Fruit fly (Drosophila melanogaster) whole organism, embryonic: ENCODE measurements around the gene temp.
A peak's percentile ranks its signal among the peaks of the same experiment; 100 is the strongest.

Experiments used
- ATbp ChIP-seq: fragments of 200-800 bp; sonication (Bioruptor generic); optimal IDR thresholded peaks from 2 replicates; lab custom pipeline; 2017; ENCODE audit warnings: missing biosample characterization, mild to moderate bottlenecking, missing genetic modification characterization, missing genetic modification reagents
- Bdp1 ChIP-seq: fragments of 200-800 bp; sonication (Bioruptor generic); optimal IDR thresholded peaks from 3 replicates; lab custom pipeline; 2016; ENCODE audit warnings: missing biosample characterization, missing genetic modification characterization
- CG10543 ChIP-seq: fragments of 200-800 bp; sonication (Bioruptor generic); optimal IDR thresholded peaks from 3 replicates; lab custom pipeline; 2017; ENCODE audit warnings: missing biosample characterization, mild to moderate bottlenecking, missing genetic modification characterization, moderate library complexity
- CG12299 ChIP-seq: fragments of 200-800 bp; sonication (Bioruptor generic); optimal IDR thresholded peaks from 2 replicates; lab custom pipeline; 2018; ENCODE audit warnings: missing biosample characterization, mild to moderate bottlenecking, missing genetic modification characterization
- CG1233 ChIP-seq: fragments of 200-800 bp; sonication (Bioruptor generic); optimal IDR thresholded peaks from 4 replicates; lab custom pipeline; 2018; ENCODE audit warnings: missing biosample characterization, mild to moderate bottlenecking, missing genetic modification characterization
- CG12942 ChIP-seq: fragments of 200-800 bp; sonication (Bioruptor generic); optimal IDR thresholded peaks from 3 replicates; lab custom pipeline; 2016; ENCODE audit warnings: missing biosample characterization, missing genetic modification characterization
- CG13775 ChIP-seq: fragments of 200-800 bp; sonication (Bioruptor generic); optimal IDR thresholded peaks from 3 replicates; lab custom pipeline; 2017; ENCODE audit warnings: missing biosample characterization, mild to moderate bottlenecking, missing genetic modification characterization
- CG17186 ChIP-seq: fragments of 200-800 bp; sonication (Bioruptor generic); optimal IDR thresholded peaks from 3 replicates; lab custom pipeline; 2017; ENCODE audit warnings: missing biosample characterization, missing genetic modification reagents, missing genetic modification characterization
- CG17359 ChIP-seq: fragments of 200-800 bp; sonication (Bioruptor generic); optimal IDR thresholded peaks from 3 replicates; lab custom pipeline; 2018; ENCODE audit warnings: missing biosample characterization, mild to moderate bottlenecking, missing genetic modification characterization, moderate library complexity
- CG17385 ChIP-seq: fragments of 200-800 bp; sonication (Bioruptor generic); optimal IDR thresholded peaks from 3 replicates; lab custom pipeline; 2018; ENCODE audit warnings: missing biosample characterization, mild to moderate bottlenecking, missing genetic modification characterization
- CG17568 ChIP-seq: fragments of 200-800 bp; sonication (Bioruptor generic); optimal IDR thresholded peaks from 2 replicates; lab custom pipeline; 2018; ENCODE audit warnings: missing biosample characterization, mild to moderate bottlenecking, missing genetic modification characterization, moderate library complexity
- CG18011 ChIP-seq: fragments of 200-800 bp; sonication (Bioruptor generic); optimal IDR thresholded peaks from 2 replicates; lab custom pipeline; 2017; ENCODE audit warnings: missing biosample characterization, missing genetic modification characterization, mild to moderate bottlenecking, moderate library complexity, missing genotype
- CG2199 ChIP-seq: fragments of 200-800 bp; sonication (Bioruptor generic); IDR thresholded peaks from 3 replicates; pipeline ENCODE4 v1.3.6; 2022; ENCODE audit warnings: missing biosample characterization, missing genetic modification characterization
- CG2202 ChIP-seq: fragments of 200-800 bp; sonication (Bioruptor generic); optimal IDR thresholded peaks from 2 replicates; lab custom pipeline; 2018; ENCODE audit warnings: missing biosample characterization, mild to moderate bottlenecking, missing genetic modification characterization
- CG30431 ChIP-seq: fragments of 200-800 bp; sonication (Bioruptor generic); optimal IDR thresholded peaks from 2 replicates; lab custom pipeline; 2017; ENCODE audit warnings: missing biosample characterization, missing genetic modification characterization
- CG3838 ChIP-seq: fragments of 200-800 bp; sonication (Bioruptor generic); optimal IDR thresholded peaks from 3 replicates; lab custom pipeline; 2016; ENCODE audit warnings: missing biosample characterization, missing genetic modification characterization
- CG4854 ChIP-seq: fragments of 200-800 bp; sonication (Bioruptor generic); optimal IDR thresholded peaks from 2 replicates; lab custom pipeline; 2016; ENCODE audit warnings: missing biosample characterization, missing genetic modification characterization, inconsistent platforms
- CG6689 ChIP-seq: fragments of 200-800 bp; sonication (Bioruptor generic); IDR thresholded peaks from 2 replicates; pipeline ENCODE4 v1.3.6; 2022; ENCODE audit warnings: missing biosample characterization, missing genetic modification characterization
- CG6813 ChIP-seq: fragments of 200-800 bp; sonication (Bioruptor generic); optimal IDR thresholded peaks from 2 replicates; lab custom pipeline; 2017; ENCODE audit warnings: missing biosample characterization, missing genetic modification characterization, mild to moderate bottlenecking, moderate library complexity, missing genetic modification reagents
- CG8290 ChIP-seq, 3 experiments: fragments of 200-800 bp; sonication (Bioruptor generic); optimal IDR thresholded peaks; 2 replicates each; lab custom pipeline; 2016 to 2019; ENCODE audit warnings: missing biosample characterization in 3 of 3, missing genetic modification characterization in 3 of 3, mild to moderate bottlenecking in 2 of 3, moderate library complexity in 1 of 3
- CG9609 ChIP-seq: fragments of 200-800 bp; sonication (Bioruptor generic); optimal IDR thresholded peaks from 3 replicates; lab custom pipeline; 2016; ENCODE audit warnings: missing biosample characterization, missing genetic modification characterization
- CHES-1-like ChIP-seq: fragments of 200-800 bp; sonication (Bioruptor generic); optimal IDR thresholded peaks from 2 replicates; lab custom pipeline; 2016; ENCODE audit warnings: missing biosample characterization, missing genetic modification characterization
- HLH54F ChIP-seq: fragments of 200-800 bp; sonication (Bioruptor generic); optimal IDR thresholded peaks from 3 replicates; lab custom pipeline; 2016; ENCODE audit warnings: missing biosample characterization, missing genetic modification characterization
- Hey ChIP-seq: fragments of 200-800 bp; sonication (Bioruptor generic); optimal IDR thresholded peaks from 3 replicates; lab custom pipeline; 2018; ENCODE audit warnings: missing biosample characterization, mild to moderate bottlenecking, missing genetic modification characterization
- MTF-1 ChIP-seq: fragments of 200-800 bp; sonication (Bioruptor generic); optimal IDR thresholded peaks from 2 replicates; lab custom pipeline; 2018; ENCODE audit warnings: missing biosample characterization, mild to moderate bottlenecking, missing genetic modification characterization, borderline replicate concordance
- Meics ChIP-seq: fragments of 200-800 bp; sonication (Bioruptor generic); optimal IDR thresholded peaks from 2 replicates; lab custom pipeline; 2017; ENCODE audit warnings: missing biosample characterization, mild to moderate bottlenecking, missing genetic modification characterization
- NC2β ChIP-seq: fragments of 200-800 bp; sonication (Bioruptor generic); optimal IDR thresholded peaks from 2 replicates; lab custom pipeline; 2016; ENCODE audit warnings: missing biosample characterization, missing genetic modification characterization
- NfI ChIP-seq: fragments of 200-800 bp; sonication (Bioruptor generic); optimal IDR thresholded peaks from 3 replicates; lab custom pipeline; 2018; ENCODE audit warnings: missing biosample characterization, mild to moderate bottlenecking, missing genetic modification characterization, moderate library complexity
- Ssrp ChIP-seq: fragments of 200-800 bp; sonication (Bioruptor generic); optimal IDR thresholded peaks from 2 replicates; lab custom pipeline; 2018; ENCODE audit warnings: missing biosample characterization, mild to moderate bottlenecking, missing genetic modification characterization, moderate library complexity
- Tbp ChIP-seq: fragments of >200 bp; optimal IDR thresholded peaks from 2 replicates; lab custom pipeline; 2018; ENCODE audit warnings: missing biosample characterization, missing genetic modification characterization
- Xrp1 ChIP-seq: fragments of 200-800 bp; sonication (Bioruptor generic); IDR thresholded peaks from 2 replicates; pipeline ENCODE4 v1.3.6; 2022; ENCODE audit warnings: missing biosample characterization, missing genetic modification characterization
- YL-1 ChIP-seq: fragments of 200-800 bp; sonication (Bioruptor generic); optimal IDR thresholded peaks from 3 replicates; lab custom pipeline; 2017; ENCODE audit warnings: missing biosample characterization, mild to moderate bottlenecking, missing genetic modification characterization
- ab ChIP-seq: fragments of 200-800 bp; sonication (Bioruptor generic); optimal IDR thresholded peaks from 2 replicates; lab custom pipeline; 2016; ENCODE audit warnings: missing biosample characterization, missing genetic modification characterization
- amos ChIP-seq: fragments of 200-800 bp; sonication (Bioruptor generic); IDR thresholded peaks from 2 replicates; pipeline ENCODE4 v1.3.6; 2022; ENCODE audit warnings: missing biosample characterization, missing genetic modification characterization; ENCODE audit not compliant: partially characterized antibody
- bab2 ChIP-seq: fragments of 200-800 bp; sonication (Bioruptor generic); optimal IDR thresholded peaks from 2 replicates; lab custom pipeline; 2016; ENCODE audit warnings: missing biosample characterization, missing genetic modification characterization
- cad ChIP-seq: fragments of >200 bp; optimal IDR thresholded peaks from 2 replicates; lab custom pipeline; 2017; ENCODE audit warnings: missing biosample characterization, missing genetic modification characterization
- chinmo ChIP-seq: fragments of 200-800 bp; sonication (Bioruptor generic); IDR thresholded peaks from 4 replicates; pipeline ENCODE4 v1.3.6; 2022; ENCODE audit warnings: missing biosample characterization, missing genetic modification characterization; ENCODE audit not compliant: partially characterized antibody
- crol ChIP-seq: fragments of 200-800 bp; sonication (Bioruptor generic); IDR thresholded peaks from 2 replicates; pipeline ENCODE4 v1.3.6; 2022; ENCODE audit warnings: missing biosample characterization, missing genetic modification characterization
- dimm ChIP-seq: fragments of 200-800 bp; sonication (Bioruptor generic); IDR thresholded peaks from 2 replicates; pipeline ENCODE4 v1.3.6; 2022; ENCODE audit warnings: missing biosample characterization, missing genetic modification characterization
- grau ChIP-seq: fragments of 200-800 bp; optimal IDR thresholded peaks from 3 replicates; lab custom pipeline; 2019; ENCODE audit warnings: missing biosample characterization, mild to moderate bottlenecking, missing genetic modification characterization, moderate library complexity
- gro ChIP-seq: fragments of 200-800 bp; sonication (Bioruptor generic); optimal IDR thresholded peaks from 2 replicates; lab custom pipeline; 2016; ENCODE audit warnings: missing biosample characterization, missing genetic modification characterization
- hth ChIP-seq: fragments of >200 bp; optimal IDR thresholded peaks from 2 replicates; lab custom pipeline; 2017; ENCODE audit warnings: inconsistent platforms
- lola ChIP-seq, 3 experiments: fragments of >200 bp in 2 of 3; fragments of 200-800 bp in 1 of 3; sonication (Bioruptor generic) in 1 of 3; optimal IDR thresholded peaks; 2 replicates each; lab custom pipeline; 2017 to 2019; ENCODE audit warnings: missing biosample characterization in 3 of 3, missing genetic modification characterization in 3 of 3, mild to moderate bottlenecking in 1 of 3, moderate library complexity in 1 of 3
- mam ChIP-seq: fragments of 200-800 bp; sonication (Bioruptor generic); optimal IDR thresholded peaks from 3 replicates; lab custom pipeline; 2016; ENCODE audit warnings: missing biosample characterization, missing genetic modification characterization
- nau ChIP-seq: fragments of 200-800 bp; sonication (Bioruptor generic); optimal IDR thresholded peaks from 3 replicates; lab custom pipeline; 2017; ENCODE audit warnings: missing biosample characterization, mild to moderate bottlenecking, missing genetic modification characterization, missing genetic modification reagents
- prd ChIP-seq, 3 experiments: fragments of >200 bp in 2 of 3; fragments of 200-800 bp in 1 of 3; sonication (Bioruptor generic) in 1 of 3; optimal IDR thresholded peaks in 2 of 3; IDR thresholded peaks in 1 of 3; 2 replicates in 2 of 3; 3 replicates in 1 of 3; pipeline versions ENCODE4 v1.3.6 to Lab custom; 2017 to 2022; ENCODE audit warnings: missing biosample characterization in 1 of 3, missing genetic modification characterization in 1 of 3
- sc ChIP-seq, 3 experiments: fragments of >200 bp in 2 of 3; fragments of 200-800 bp in 1 of 3; sonication (Bioruptor generic) in 1 of 3; optimal IDR thresholded peaks; 2 replicates in 2 of 3; 3 replicates in 1 of 3; lab custom pipeline; 2017; ENCODE audit warnings: mild to moderate bottlenecking in 1 of 3, missing biosample characterization in 1 of 3, missing genetic modification characterization in 1 of 3, missing genetic modification reagents in 1 of 3
- scrt ChIP-seq: fragments of 200-800 bp; sonication (Bioruptor generic); optimal IDR thresholded peaks from 2 replicates; lab custom pipeline; 2018; ENCODE audit warnings: missing biosample characterization, mild to moderate bottlenecking, missing genetic modification characterization, moderate library complexity
- tna ChIP-seq: fragments of 200-800 bp; sonication (Bioruptor generic); IDR thresholded peaks from 2 replicates; pipeline ENCODE4 v1.3.6; 2022; ENCODE audit warnings: missing biosample characterization, missing genetic modification characterization; ENCODE audit not compliant: partially characterized antibody

Gene temp

DNA sequence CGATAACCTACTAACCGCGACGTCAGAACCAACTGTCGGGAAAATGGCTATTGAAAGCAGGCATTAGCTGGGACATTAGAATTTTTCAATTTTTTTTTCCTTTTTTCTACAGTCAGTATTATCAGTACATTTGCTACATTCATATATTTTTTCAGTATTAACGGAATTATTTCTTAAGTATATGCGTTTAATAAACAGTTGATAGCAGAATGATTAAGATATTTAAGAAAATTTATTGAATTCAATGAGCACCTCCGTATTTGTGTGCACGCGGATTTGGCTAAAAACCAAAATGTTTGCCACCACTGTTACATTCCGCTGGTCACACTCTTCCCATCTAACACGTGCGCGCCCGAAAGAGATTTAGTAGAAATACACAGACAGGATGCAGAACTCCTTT lies at the start of gene temp, which contains the start of gene CG3071 (continued):
- peak; percentile 42 for TF ChIP-seq gro (GFP tag; lab: Kevin White, UChicago)
- TF ChIP-seq CG2202 (tag; lab: Kevin White, UChicago) = peak; percentile 6
- TF ChIP-seq CG6813 = no peak
- TF ChIP-seq CG1233 = peak; percentile 50
- peak; percentile 54 for TF ChIP-seq NfI
- peak; percentile 52; the same call in 1 of the 2 replicates for TF ChIP-seq Xrp1
- TF ChIP-seq ab (GFP tag; lab: Kevin White, UChicago) = no peak
- peak; percentile 11 for TF ChIP-seq CG12299 (tag; lab: Kevin White, UChicago)
- TF ChIP-seq CG18011 (GFP tag; lab: Kevin White, UChicago) = peak; percentile 35
- no peak for TF ChIP-seq cad
- TF ChIP-seq Tbp (GFP tag; lab: Kevin White, UChicago) = peak; percentile 96
- no peak for TF ChIP-seq chinmo (GFP tag; lab: Robert Waterston, UW)
- peak; percentile 79 for TF ChIP-seq YL-1 (GFP tag; lab: Kevin White, UChicago)
- TF ChIP-seq mam (GFP tag; lab: Kevin White, UChicago) = peak; percentile 80
- TF ChIP-seq dimm (GFP tag; lab: Robert Waterston, UW) = no peak
- no peak for TF ChIP-seq amos
- peak; percentile 56 for TF ChIP-seq Ssrp (tag; lab: Kevin White, UChicago)
- TF ChIP-seq prd (optimal IDR thresholded peaks at IDR 0.05; lab: Kevin White, UChicago) = no peak
- TF ChIP-seq prd (GFP tag; IDR thresholded peaks at IDR 0.05; lab: Robert Waterston, UW) = peak; percentile 66; the same call in 2 of the 3 replicates
- TF ChIP-seq CHES-1-like (GFP tag; lab: Kevin White, UChicago) = peak; percentile 46
- no peak for TF ChIP-seq CG17568 (GFP tag; lab: Kevin White, UChicago)
- no peak for TF ChIP-seq crol (GFP tag; lab: Robert Waterston, UW)
- TF ChIP-seq CG17359 (tag; lab: Kevin White, UChicago) = peak; percentile 2
- TF ChIP-seq lola (GFP tag; optimal IDR thresholded peaks at IDR 0.05; lab: Kevin White, UChicago) = peak in 1 of 3 experiments; percentile 70
- no peak for TF ChIP-seq tna (GFP tag; lab: Robert Waterston, UW)
- TF ChIP-seq CG17385 (GFP tag; lab: Kevin White, UChicago) = peak; percentile 44
- no peak for TF ChIP-seq sc (optimal IDR thresholded peaks at IDR 0.05; lab: Kevin White, UChicago)
- TF ChIP-seq sc (GFP tag; optimal IDR thresholded peaks at IDR 0.05; lab: Kevin White, UChicago) = no peak
- TF ChIP-seq CG3838 (GFP tag; lab: Kevin White, UChicago) = no peak
- no peak for TF ChIP-seq ATbp (GFP tag; lab: Kevin White, UChicago)
- TF ChIP-seq CG10543 = peak; percentile 79
- TF ChIP-seq CG8290 (GFP tag; optimal IDR thresholded peaks at IDR 0.05; lab: Kevin White, UChicago) = peak; percentile 47
- TF ChIP-seq CG8290 (tag; optimal IDR thresholded peaks at IDR 0.05; lab: Kevin White, UChicago) = peak in 1 of 2 experiments; percentile 36
- peak; percentile 58 for TF ChIP-seq CG9609 (GFP tag; lab: Kevin White, UChicago)
- peak; percentile 68 for TF ChIP-seq HLH54F (GFP tag; lab: Kevin White, UChicago)
- no peak for TF ChIP-seq MTF-1 (GFP tag; lab: Kevin White, UChicago)
- no peak for TF ChIP-seq nau (GFP tag; lab: Kevin White, UChicago)
- TF ChIP-seq bab2 (GFP tag; lab: Kevin White, UChicago) = peak; percentile 56
- TF ChIP-seq CG4854 (GFP tag; lab: Kevin White, UChicago) = no peak
- peak; percentile 59 for TF ChIP-seq NC2β (GFP tag; lab: Kevin White, UChicago)
- TF ChIP-seq hth (lab: Kevin White, UChicago) = no peak
- peak; percentile 59 for TF ChIP-seq Meics (GFP tag; lab: Kevin White, UChicago)
- peak; percentile 2 for TF ChIP-seq Bdp1 (GFP tag; lab: Kevin White, UChicago)
- peak; percentile 64 for TF ChIP-seq CG17186
- peak; percentile 78 for TF ChIP-seq CG13775
- no peak for TF ChIP-seq CG2199 (GFP tag; lab: Robert Waterston, UW)
- peak; percentile 19 for TF ChIP-seq CG30431 (GFP tag; lab: Kevin White, UChicago)
- peak; percentile 73 for TF ChIP-seq grau (tag; lab: Kevin White, UChicago)
- TF ChIP-seq CG6689 (GFP tag; lab: Robert Waterston, UW) = peak; percentile 37
- no peak for TF ChIP-seq scrt
- peak; percentile 50 for TF ChIP-seq CG12942 (GFP tag; lab: Kevin White, UChicago)
- TF ChIP-seq Hey (tag; lab: Kevin White, UChicago) = peak; percentile 10
